Worm (Caenorhabditis elegans) whole organism, L1 larva: ENCODE data around the gene spe-18.

Experiments used
- C34B4.2 ChIP-seq: sonication (generic microtip); optimal IDR thresholded peaks from 2 replicates; lab custom pipeline; 2017; ENCODE audit warnings: mild to moderate bottlenecking, missing genetic modification characterization, missing compliant biosample characterization
- F16B12.6 ChIP-seq: fragments of 150-350 bp; optimal IDR thresholded peaks from 2 replicates; lab custom pipeline; 2014; ENCODE audit warnings: missing biosample characterization, missing genetic modification characterization
- alr-1 ChIP-seq: fragments of 200-800 bp; sonication (Bioruptor generic); optimal IDR thresholded peaks from 2 replicates; lab custom pipeline; 2018; ENCODE audit warnings: borderline replicate concordance, mild to moderate bottlenecking, missing genetic modification characterization, missing compliant biosample characterization
- blmp-1 ChIP-seq: fragments of 150-350 bp; optimal IDR thresholded peaks from 2 replicates; lab custom pipeline; 2014; ENCODE audit warnings: missing biosample characterization, missing genetic modification characterization
- ceh-88 ChIP-seq: fragments of 200-800 bp; sonication (Bioruptor generic); IDR thresholded peaks from 2 replicates; pipeline ENCODE4 v1.3.6; 2022; ENCODE audit warnings: missing genetic modification characterization, missing compliant biosample characterization
- ces-1 ChIP-seq: fragments of 150-350 bp; optimal IDR thresholded peaks from 2 replicates; lab custom pipeline; 2014; ENCODE audit warnings: missing biosample characterization, missing genetic modification reagents, missing genetic modification characterization
- dpl-1 ChIP-seq, 3 experiments: fragments of 150-350 bp in 2 of 3; sonication (generic microtip) in 1 of 3; optimal IDR thresholded peaks; 2 replicates each; lab custom pipeline; 2014 to 2017; ENCODE audit warnings: missing biosample characterization in 3 of 3, missing genetic modification characterization in 3 of 3, missing genetic modification reagents in 3 of 3
- dsc-1 ChIP-seq: sonication (generic microtip); optimal IDR thresholded peaks from 2 replicates; lab custom pipeline; 2016; ENCODE audit warnings: mild to moderate bottlenecking, missing genetic modification characterization, missing compliant biosample characterization
- efl-1 ChIP-seq, 4 experiments: fragments of 150-350 bp; optimal IDR thresholded peaks in 3 of 4; peaks in 1 of 4; 1 replicate in 1 of 4; 2 replicates in 3 of 4; lab custom pipeline; 2014; ENCODE audit warnings: missing biosample characterization in 2 of 4, missing genetic modification characterization in 2 of 4, missing genetic modification reagents in 2 of 4
- egl-27 ChIP-seq, 2 experiments: fragments of 150-350 bp in 1 of 2; sonication (generic microtip); optimal IDR thresholded peaks; 3 replicates each; lab custom pipeline; 2017 to 2018; ENCODE audit warnings: missing biosample characterization in 2 of 2, missing genetic modification characterization in 2 of 2, missing genetic modification reagents in 2 of 2
- elt-2 ChIP-seq: sonication (generic microtip); optimal IDR thresholded peaks from 2 replicates; lab custom pipeline; 2016; ENCODE audit warnings: missing genetic modification characterization, mild to moderate bottlenecking, inconsistent platforms, missing compliant biosample characterization, missing genetic modification reagents
- elt-3 ChIP-seq, 6 experiments: fragments of 150-350 bp in 1 of 6; sonication (generic microtip); optimal IDR thresholded peaks; 2 replicates each; lab custom pipeline; 2017 to 2018; ENCODE audit warnings: missing biosample characterization in 6 of 6, missing genetic modification characterization in 6 of 6, inconsistent platforms in 1 of 6
- fkh-4 ChIP-seq: sonication (generic microtip); optimal IDR thresholded peaks from 2 replicates; lab custom pipeline; 2016; ENCODE audit warnings: missing compliant biosample characterization, missing genetic modification characterization, borderline replicate concordance
- fkh-8 ChIP-seq: sonication (generic microtip); optimal IDR thresholded peaks from 2 replicates; lab custom pipeline; 2016; ENCODE audit warnings: mild to moderate bottlenecking, missing genetic modification characterization, missing compliant biosample characterization
- hlh-4 ChIP-seq: sonication (generic microtip); optimal IDR thresholded peaks from 2 replicates; lab custom pipeline; 2016; ENCODE audit warnings: mild to moderate bottlenecking, missing genetic modification characterization, missing compliant biosample characterization
- hpl-2 ChIP-seq: fragments of 150-350 bp; optimal IDR thresholded peaks from 2 replicates; lab custom pipeline; 2014; ENCODE audit warnings: missing biosample characterization, missing genetic modification reagents, missing genetic modification characterization
- irx-1 ChIP-seq: sonication (generic microtip); optimal IDR thresholded peaks from 2 replicates; lab custom pipeline; 2016; ENCODE audit warnings: missing genetic modification characterization, missing compliant biosample characterization
- lin-14 ChIP-seq: fragments of 200-800 bp; sonication (Bioruptor generic); optimal IDR thresholded peaks from 2 replicates; lab custom pipeline; 2018; ENCODE audit warnings: mild to moderate bottlenecking, missing genetic modification characterization, moderate library complexity, missing compliant biosample characterization
- lin-35 ChIP-seq, 2 experiments: fragments of 150-350 bp; optimal IDR thresholded peaks; 2 replicates each; lab custom pipeline; 2014; ENCODE audit warnings: missing biosample characterization in 2 of 2, missing genetic modification characterization in 2 of 2, missing genetic modification reagents in 2 of 2
- lir-3 ChIP-seq: sonication (generic microtip); optimal IDR thresholded peaks from 2 replicates; lab custom pipeline; 2016; ENCODE audit warnings: mild to moderate bottlenecking, missing genetic modification characterization, moderate library complexity, missing compliant biosample characterization; ENCODE audit not compliant: poor library complexity
- lsy-2 ChIP-seq, 2 experiments: fragments of 150-350 bp; optimal IDR thresholded peaks; 2 replicates each; lab custom pipeline; 2014; ENCODE audit warnings: missing biosample characterization in 2 of 2, missing genetic modification characterization in 2 of 2
- mdl-1 ChIP-seq, 2 experiments: fragments of 150-350 bp; optimal IDR thresholded peaks; 2 replicates each; lab custom pipeline; 2014 to 2017; ENCODE audit warnings: missing biosample characterization in 2 of 2, missing genetic modification characterization in 2 of 2, inconsistent platforms in 1 of 2
- mef-2 ChIP-seq: fragments of 150-350 bp; optimal IDR thresholded peaks from 2 replicates; lab custom pipeline; 2014; ENCODE audit warnings: missing biosample characterization, missing genetic modification characterization
- mep-1 ChIP-seq: fragments of 150-350 bp; optimal IDR thresholded peaks from 2 replicates; lab custom pipeline; 2014; ENCODE audit warnings: missing biosample characterization, missing genetic modification characterization
- nhr-12 ChIP-seq: sonication (generic microtip); optimal IDR thresholded peaks from 2 replicates; lab custom pipeline; 2017; ENCODE audit warnings: missing biosample characterization, missing genetic modification characterization
- nhr-19 ChIP-seq: fragments of 200-800 bp; sonication (Bioruptor generic); conservative IDR thresholded peaks from 2 replicates; pipeline ENCODE4 v1.3.6; 2022; ENCODE audit warnings: missing genetic modification characterization, missing compliant biosample characterization
- nhr-20 ChIP-seq: sonication (generic microtip); optimal IDR thresholded peaks from 2 replicates; lab custom pipeline; 2016; ENCODE audit warnings: mild to moderate bottlenecking, missing genetic modification characterization, missing compliant biosample characterization
- nhr-28 ChIP-seq: fragments of 150-350 bp; optimal IDR thresholded peaks from 2 replicates; lab custom pipeline; 2014; ENCODE audit warnings: missing biosample characterization, missing genetic modification characterization
- nhr-47 ChIP-seq: sonication (generic microtip); optimal IDR thresholded peaks from 2 replicates; lab custom pipeline; 2016; ENCODE audit warnings: mild to moderate bottlenecking, missing genetic modification characterization, moderate library complexity, missing compliant biosample characterization
- nhr-71 ChIP-seq: sonication (generic microtip); optimal IDR thresholded peaks from 2 replicates; lab custom pipeline; 2016; ENCODE audit warnings: mild to moderate bottlenecking, missing genetic modification characterization, moderate library complexity, missing compliant biosample characterization
- nhr-85 ChIP-seq: sonication (generic microtip); peaks from one replicate; lab custom pipeline; 2016; ENCODE audit warnings: missing genetic modification characterization, inconsistent platforms, missing compliant biosample characterization
- nhr-90 ChIP-seq: sonication (generic microtip); optimal IDR thresholded peaks from 2 replicates; lab custom pipeline; 2016; ENCODE audit warnings: mild to moderate bottlenecking, missing genetic modification characterization, missing compliant biosample characterization; ENCODE audit not compliant: poor library complexity
- pag-3 ChIP-seq: sonication (generic microtip); optimal IDR thresholded peaks from 2 replicates; lab custom pipeline; 2017; ENCODE audit warnings: missing genetic modification characterization, mild to moderate bottlenecking, missing compliant biosample characterization, antibody characterized with exemption, borderline replicate concordance; ENCODE audit not compliant: insufficient read depth
- pax-3 ChIP-seq: fragments of 200-800 bp; sonication (Bioruptor generic); optimal IDR thresholded peaks from 2 replicates; lab custom pipeline; 2018; ENCODE audit warnings: mild to moderate bottlenecking, missing genetic modification characterization, moderate library complexity, missing compliant biosample characterization
- pqm-1 ChIP-seq: sonication (generic microtip); optimal IDR thresholded peaks from 3 replicates; lab custom pipeline; 2017; ENCODE audit warnings: missing biosample characterization, missing genetic modification characterization
- rnt-1 ChIP-seq: sonication (generic microtip); optimal IDR thresholded peaks from 2 replicates; lab custom pipeline; 2016; ENCODE audit warnings: mild to moderate bottlenecking, missing genetic modification characterization, moderate library complexity, missing compliant biosample characterization
- snpc-4 ChIP-seq: fragments of 150-350 bp; optimal IDR thresholded peaks from 2 replicates; lab custom pipeline; 2014; ENCODE audit warnings: missing biosample characterization, missing genetic modification characterization
- snu-23 ChIP-seq: sonication (generic microtip); optimal IDR thresholded peaks from 2 replicates; lab custom pipeline; 2016; ENCODE audit warnings: missing genetic modification characterization, missing compliant biosample characterization
- sox-4 ChIP-seq: sonication (generic microtip); optimal IDR thresholded peaks from 2 replicates; lab custom pipeline; 2016; ENCODE audit warnings: missing genetic modification characterization, missing compliant biosample characterization
- swsn-7 ChIP-seq: sonication (generic microtip); optimal IDR thresholded peaks from 2 replicates; lab custom pipeline; 2016; ENCODE audit warnings: missing genetic modification characterization, missing compliant biosample characterization
- tbx-2 ChIP-seq: sonication (generic microtip); optimal IDR thresholded peaks from 2 replicates; lab custom pipeline; 2016; ENCODE audit warnings: missing genetic modification characterization, missing compliant biosample characterization
- unc-130 ChIP-seq: fragments of 150-350 bp; optimal IDR thresholded peaks from 2 replicates; lab custom pipeline; 2017; ENCODE audit warnings: missing biosample characterization, missing genetic modification characterization, inconsistent platforms

Gene spe-18

ce11 chrII:13195163-13195562 is 42.0 kb upstream of the spe-18 start, which contains the start of gene lec-1 (continued):
- TF ChIP-seq pax-3 (tag; lab: Kevin White, UChicago) (no peak), elt-2 (tag; lab: Kevin White, UChicago) (peak; percentile 3), mef-2 (tag; lab: Kevin White, UChicago) (no peak)

ce11 chrII:13193563-13194103 is 40.4 kb upstream of the spe-18 start:
- TF ChIP-seq dpl-1 (GFP tag; optimal IDR thresholded peaks at IDR 0.05; lab: Kevin White, UChicago), result peak in 1 of 3 experiments; percentile 28
- TF ChIP-seq pag-3, result no peak
- no peak for TF ChIP-seq elt-3 (tag; optimal IDR thresholded peaks at IDR 0.05; lab: Kevin White, UChicago)
- peak; percentile 2 for TF ChIP-seq irx-1 (tag; lab: Kevin White, UChicago)
- no peak for TF ChIP-seq nhr-12
- TF ChIP-seq mef-2 (tag; lab: Kevin White, UChicago), result no peak
- TF ChIP-seq dsc-1 (tag; lab: Kevin White, UChicago), result peak; percentile 75
- TF ChIP-seq hlh-4 (tag; lab: Kevin White, UChicago), result no peak
- peak; percentile 75 for TF ChIP-seq lin-14 (GFP tag; lab: Kevin White, UChicago)
- peak; percentile 30 for TF ChIP-seq nhr-85
- TF ChIP-seq blmp-1, result peak; percentile 95
- no peak for TF ChIP-seq ces-1 (GFP tag; lab: Kevin White, UChicago)
- no peak for TF ChIP-seq pqm-1 (tag; lab: Kevin White, UChicago)
- peak; percentile 15 for TF ChIP-seq fkh-8 (tag; lab: Kevin White, UChicago)
- TF ChIP-seq efl-1 (optimal IDR thresholded peaks at IDR 0.05; lab: Kevin White, UChicago), result no peak
- TF ChIP-seq efl-1 (GFP tag; optimal IDR thresholded peaks at IDR 0.05 in 1 of 2; lab: Kevin White, UChicago), result peak; percentile 3 to 91
- TF ChIP-seq lir-3 (tag; lab: Kevin White, UChicago), result no peak
- no peak for TF ChIP-seq snpc-4 (tag; lab: Kevin White, UChicago)
- peak; percentile 44 for TF ChIP-seq snu-23 (GFP tag; lab: Kevin White, UChicago)
- TF ChIP-seq fkh-4 (tag; lab: Kevin White, UChicago), result peak; percentile 41
- peak in 1 of 2 experiments; percentile 17 for TF ChIP-seq lin-35 (GFP tag; optimal IDR thresholded peaks at IDR 0.05; lab: Kevin White, UChicago)
- no peak for TF ChIP-seq alr-1 (tag; lab: Kevin White, UChicago)
- peak; percentile 31 for TF ChIP-seq nhr-71 (tag; lab: Kevin White, UChicago)
- no peak for TF ChIP-seq hpl-2 (GFP tag; lab: Kevin White, UChicago)
- no peak for TF ChIP-seq egl-27 (tag; optimal IDR thresholded peaks at IDR 0.05; lab: Kevin White, UChicago)
- TF ChIP-seq F16B12.6, result no peak

ce11 chrII:13190412-13190811 is 37.2 kb upstream of the spe-18 start:
- TF ChIP-seq nhr-28 (tag; lab: Kevin White, UChicago) (no peak), elt-2 (tag; lab: Kevin White, UChicago) (peak; percentile 50), nhr-71 (tag; lab: Kevin White, UChicago) (peak; percentile 6), lin-35 (GFP tag; optimal IDR thresholded peaks at IDR 0.05; lab: Kevin White, UChicago) (peak in 1 of 2 experiments; percentile 59), nhr-19 (no peak), mep-1 (no peak)
- TF ChIP-seq, all 84 proteins: peak for 3

- TF ChIP-seq lin-35 (GFP tag; optimal IDR thresholded peaks at IDR 0.05; lab: Kevin White, UChicago) (peak; percentile 35 to 41), mef-2 (tag; lab: Kevin White, UChicago) (no peak), snpc-4 (tag; lab: Kevin White, UChicago) (peak; percentile 5), nhr-47 (tag; lab: Kevin White, UChicago) (peak; percentile 5), dpl-1 (GFP tag; optimal IDR thresholded peaks at IDR 0.05; lab: Kevin White, UChicago) (peak in 2 of 3 experiments; percentile 22 to 32), lsy-2 (tag; optimal IDR thresholded peaks at IDR 0.05; lab: Kevin White, UChicago) (peak in 1 of 2 experiments; percentile 28), irx-1 (tag; lab: Kevin White, UChicago) (peak; percentile 25), elt-3 (tag; optimal IDR thresholded peaks at IDR 0.05; lab: Kevin White, UChicago) (peak in 1 of 6 experiments; percentile 27), efl-1 (optimal IDR thresholded peaks at IDR 0.05; lab: Kevin White, UChicago) (peak in 1 of 2 experiments; percentile 27), efl-1 (GFP tag; optimal IDR thresholded peaks at IDR 0.05 in 1 of 2; lab: Kevin White, UChicago) (peak; percentile 41 to 94), tbx-2 (tag; lab: Kevin White, UChicago) (peak; percentile 25), elt-2 (tag; lab: Kevin White, UChicago) (no peak), C34B4.2 (tag; lab: Kevin White, UChicago) (no peak), blmp-1 (peak; percentile 63), unc-130 (tag; lab: Kevin White, UChicago) (peak; percentile 18), nhr-90 (tag; lab: Kevin White, UChicago) (peak; percentile 37), ceh-88 (GFP tag; lab: Robert Waterston, UW) (no peak), mdl-1 (tag; optimal IDR thresholded peaks at IDR 0.05; lab: Kevin White, UChicago) (peak in 1 of 2 experiments; percentile 64), swsn-7 (tag; lab: Kevin White, UChicago) (peak; percentile 23), nhr-28 (tag; lab: Kevin White, UChicago) (no peak), nhr-85 (peak; percentile 74), rnt-1 (peak; percentile 41), nhr-20 (tag; lab: Kevin White, UChicago) (peak; percentile 46), sox-4 (no peak)
These were observed 36.2 kb upstream of the spe-18 start for ce11 chrII:13189363-13189762.
